Fruit fly (Drosophila melanogaster): Measurements from ENCODE around the gene CG1090.

The CG1090 gene

DNA sequence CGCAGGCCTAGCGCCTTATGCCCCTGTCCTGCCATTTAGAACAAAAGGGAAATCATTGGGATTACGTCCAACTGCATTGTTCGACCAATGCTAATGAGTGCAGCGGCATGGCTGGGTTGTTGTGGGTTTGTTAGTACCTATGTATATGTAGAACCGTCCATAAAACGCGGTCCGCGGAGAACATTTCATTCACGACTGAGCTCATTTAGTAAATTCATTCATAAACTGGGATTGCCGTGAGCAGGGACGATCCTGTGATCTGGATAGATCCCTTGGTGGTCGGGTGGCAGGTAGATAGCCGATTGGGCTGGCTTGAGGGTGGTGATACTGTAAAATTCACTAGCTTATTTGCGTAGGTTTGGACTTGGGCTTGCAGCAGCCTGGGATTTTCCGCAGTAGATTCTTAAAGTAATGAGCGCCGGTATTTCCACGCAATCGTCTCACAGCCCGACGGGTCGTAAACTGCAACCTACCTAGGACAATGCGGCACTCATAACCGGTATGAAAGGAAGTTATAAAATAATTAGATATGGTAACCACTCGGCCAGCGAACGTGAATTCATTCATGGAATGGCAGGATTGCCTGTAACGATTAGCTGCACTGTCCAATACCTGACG, 11.4 kb upstream of the CG1090 start (continued):
- no peak for TF ChIP-seq Lhr (GFP tag; optimal IDR thresholded peaks at IDR 0.05)

DNA sequence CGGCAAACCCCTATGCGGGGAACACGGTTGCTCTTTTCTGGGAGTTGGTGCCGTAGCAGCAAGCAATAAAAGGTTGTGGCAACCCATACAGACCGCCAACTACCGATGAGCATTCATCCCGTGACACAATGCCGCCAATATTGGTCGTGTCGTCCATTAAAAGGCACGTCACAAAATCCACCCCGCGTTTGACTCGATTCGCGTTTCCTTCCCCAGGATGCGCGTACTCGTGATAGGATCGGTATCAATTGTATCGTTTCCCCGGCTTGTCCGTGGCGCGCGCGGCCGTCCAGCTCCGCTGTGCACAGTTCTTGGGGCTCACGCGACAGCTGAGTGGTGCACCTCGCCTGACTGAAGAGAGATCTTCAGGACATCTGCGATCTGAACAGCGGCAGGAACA, 9.5 kb upstream of the CG1090 start:
- TF ChIP-seq Med (GFP tag): no peak
- peak; percentile 50 for TF ChIP-seq Nf-YC (tag; optimal IDR thresholded peaks at IDR 0.05)
- TF ChIP-seq trh (GFP tag; optimal IDR thresholded peaks at IDR 0.05): no peak
- TF ChIP-seq ac (GFP tag; optimal IDR thresholded peaks at IDR 0.05): peak; percentile 11
- TF ChIP-seq Elba2 (GFP tag; optimal IDR thresholded peaks at IDR 0.05): no peak
- peak; percentile 35 for TF ChIP-seq phol (tag; optimal IDR thresholded peaks at IDR 0.05)
- no peak for TF ChIP-seq CG14050 (GFP tag; IDR thresholded peaks at IDR 0.05)
- peak; percentile 73 for TF ChIP-seq Nf-YB (GFP tag; optimal IDR thresholded peaks at IDR 0.05)
- peak; percentile 41 for TF ChIP-seq CG18011 (GFP tag; optimal IDR thresholded peaks at IDR 0.05)
- peak; percentile 8 for TF ChIP-seq CG8478 (optimal IDR thresholded peaks at IDR 0.05)

DNA sequence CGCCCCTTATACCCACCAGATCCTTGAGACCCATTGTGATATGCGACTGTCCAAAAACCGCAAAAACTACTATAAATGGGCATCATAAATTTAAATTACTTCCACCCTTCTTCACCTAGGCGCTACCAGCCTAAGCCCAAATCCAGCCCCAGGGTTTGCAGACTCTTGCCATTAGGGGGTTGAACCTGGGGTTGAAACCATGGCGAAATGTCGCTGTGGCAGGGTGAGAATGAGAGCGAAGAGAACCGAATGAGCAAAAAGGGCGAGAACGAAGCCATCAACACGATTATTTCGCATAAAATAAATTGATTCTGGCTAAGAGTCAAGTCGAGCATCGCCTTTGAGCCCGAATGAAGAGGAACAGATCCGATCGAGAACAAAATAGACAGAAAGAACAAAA, 6.1 kb upstream of the CG1090 start:
- peak; percentile 21 for TF ChIP-seq Deaf1 (tag; optimal IDR thresholded peaks at IDR 0.05)
- TF ChIP-seq Nf-YC (tag; optimal IDR thresholded peaks at IDR 0.05): peak; percentile 65
- TF ChIP-seq Nf-YB (GFP tag; optimal IDR thresholded peaks at IDR 0.05): peak; percentile 56
- TF ChIP-seq seq (GFP tag; IDR thresholded peaks at IDR 0.05): peak; percentile 62; the same call in 1 of the 2 replicates
- TF ChIP-seq ERR (GFP tag; optimal IDR thresholded peaks at IDR 0.05): no peak

DNA sequence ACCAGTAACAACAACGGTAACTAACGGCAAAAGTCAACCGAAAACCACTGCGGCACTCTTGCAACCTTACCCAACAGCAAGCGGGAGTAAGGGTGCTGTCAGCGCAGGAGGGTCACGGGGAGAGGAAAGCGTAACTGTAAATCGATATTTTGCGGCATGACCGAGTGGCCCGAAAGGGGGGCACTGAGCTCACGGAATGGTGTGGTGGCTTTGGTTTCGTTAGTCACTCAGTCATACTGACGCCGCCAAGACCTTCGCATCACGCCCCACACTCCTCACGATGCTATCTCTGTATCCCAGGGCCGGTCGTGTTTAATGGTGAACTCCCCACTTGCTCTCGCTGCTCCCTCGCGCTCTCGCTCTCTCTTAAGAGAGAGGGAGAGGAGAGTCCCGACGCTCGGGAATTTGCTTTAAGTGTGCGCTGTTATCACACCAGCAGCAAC, 1.0 kb downstream of the CG1090 start:
- TF ChIP-seq CG13424 (tag; optimal IDR thresholded peaks at IDR 0.05): no peak
- TF ChIP-seq Dfd (GFP tag; optimal IDR thresholded peaks at IDR 0.05): no peak
- no peak for TF ChIP-seq Elba2 (GFP tag; optimal IDR thresholded peaks at IDR 0.05)
- no peak for TF ChIP-seq h (optimal IDR thresholded peaks at IDR 0.05)
- TF ChIP-seq CG6689 (GFP tag; IDR thresholded peaks at IDR 0.05): no peak
- TF ChIP-seq Med (GFP tag): peak; percentile 87
- no peak for TF ChIP-seq dm (GFP tag; optimal IDR thresholded peaks at IDR 0.05)
- TF ChIP-seq CG4282 (GFP tag; optimal IDR thresholded peaks at IDR 0.05): no peak
- no peak for TF ChIP-seq CG17912 (GFP tag; optimal IDR thresholded peaks at IDR 0.05)
- no peak for TF ChIP-seq tap (tag; optimal IDR thresholded peaks at IDR 0.05)
- no peak for TF ChIP-seq pros (GFP tag; optimal IDR thresholded peaks at IDR 0.05)
- TF ChIP-seq CG13894 (tag; optimal IDR thresholded peaks at IDR 0.05): peak; percentile 33
- TF ChIP-seq D19A (tag; optimal IDR thresholded peaks at IDR 0.05): no peak
- no peak for TF ChIP-seq btn (GFP tag; optimal IDR thresholded peaks at IDR 0.05)
- TF ChIP-seq B-H2 (GFP tag; optimal IDR thresholded peaks at IDR 0.05): no peak
- TF ChIP-seq CG13296 (GFP tag; optimal IDR thresholded peaks at IDR 0.05): no peak
- no peak for TF ChIP-seq mirr (GFP tag; optimal IDR thresholded peaks at IDR 0.05)
- TF ChIP-seq Lim3 (GFP tag; IDR thresholded peaks at IDR 0.05): no peak
- no peak for TF ChIP-seq fu2 (GFP tag; optimal IDR thresholded peaks at IDR 0.05)
- TF ChIP-seq br (optimal IDR thresholded peaks at IDR 0.05): no peak
- no peak for TF ChIP-seq CG2199 (GFP tag; IDR thresholded peaks at IDR 0.05)
- TF ChIP-seq CG4854 (GFP tag; optimal IDR thresholded peaks at IDR 0.05): no peak
- no peak for TF ChIP-seq CG11085 (GFP tag; IDR thresholded peaks at IDR 0.05)
- TF ChIP-seq zen2 (GFP tag; IDR thresholded peaks at IDR 0.05; ENCODE audit: partially characterized antibody): 0 out of 3 replicates have a peak, but pooled peaks have one; percentile 21
- TF ChIP-seq tna (GFP tag; IDR thresholded peaks at IDR 0.05; ENCODE audit: partially characterized antibody): no peak
- no peak for TF ChIP-seq CG3726 (GFP tag; IDR thresholded peaks at IDR 0.05)
- peak; percentile 53 for TF ChIP-seq ftz-f1 (GFP tag; optimal IDR thresholded peaks at IDR 0.05)
- TF ChIP-seq gfzf (GFP tag; optimal IDR thresholded peaks at IDR 0.05): no peak
- no peak for TF ChIP-seq CG6813 (GFP tag; optimal IDR thresholded peaks at IDR 0.05)
- no peak for TF ChIP-seq bcd (GFP tag; optimal IDR thresholded peaks at IDR 0.05)
- TF ChIP-seq CG8281 (tag; optimal IDR thresholded peaks at IDR 0.05): no peak
- peak; percentile 61; the same call in 1 of the 2 replicates for TF ChIP-seq Adf1 (GFP tag; IDR thresholded peaks at IDR 0.05)
- no peak for TF ChIP-seq CG2116 (GFP tag; optimal IDR thresholded peaks at IDR 0.05)
- TF ChIP-seq pzg (GFP tag; optimal IDR thresholded peaks at IDR 0.05): no peak

Data from whole organism, embryonic.